Fruit fly (Drosophila melanogaster): ENCODE data around the gene CG15317.

DNA sequence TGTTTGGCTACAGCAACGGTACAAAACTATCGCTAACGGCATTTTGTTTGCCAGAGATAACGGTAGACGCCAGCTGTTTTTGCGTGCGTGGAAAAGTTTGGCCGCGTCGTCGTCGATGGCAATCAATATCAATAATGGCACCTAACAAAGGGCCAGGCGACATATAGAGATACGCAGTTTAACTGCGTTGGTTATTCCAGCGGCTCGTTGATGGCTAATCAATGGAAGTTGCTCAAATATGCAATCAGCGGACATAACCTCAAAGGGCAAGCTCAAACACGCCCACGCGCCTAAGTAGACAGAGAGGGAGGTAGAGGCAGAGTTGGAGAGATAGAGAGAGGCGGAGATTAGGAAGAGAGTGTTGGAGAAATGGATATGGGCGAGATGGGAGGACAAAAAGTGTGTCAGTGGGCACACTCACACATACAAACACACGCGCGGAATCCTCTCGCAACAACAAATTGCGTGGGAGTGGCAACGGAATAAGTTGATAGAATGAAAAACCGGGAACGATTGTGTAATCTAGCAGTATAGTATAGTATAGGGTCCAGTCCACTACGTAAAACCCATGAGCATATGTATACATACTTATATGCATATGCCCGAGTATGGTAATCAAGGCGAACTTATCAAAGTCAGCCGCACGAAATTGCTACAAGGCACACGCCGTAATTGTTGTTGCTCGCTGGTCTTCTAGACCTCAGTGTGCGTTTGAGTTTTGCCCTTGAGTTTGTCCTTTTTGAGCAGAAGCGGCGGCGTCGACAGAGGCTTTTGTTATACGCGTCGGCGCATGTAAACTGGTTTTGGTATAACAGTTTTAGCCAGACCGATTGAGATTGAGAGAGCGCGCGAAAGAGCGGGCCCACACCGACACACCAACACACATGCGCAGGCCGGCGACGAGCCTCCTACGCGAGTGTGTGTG, 43.1 kb upstream of the CG15317 start:
- no peak for TF ChIP-seq CG32772 (GFP tag; IDR thresholded peaks at IDR 0.05)
- no peak for TF ChIP-seq CG10366 (GFP tag; IDR thresholded peaks at IDR 0.05)
- no peak for TF ChIP-seq CG16863 (GFP tag; optimal IDR thresholded peaks at IDR 0.05)

Data from whole organism, embryonic.